Fruit fly (Drosophila melanogaster) whole organism, adult: ENCODE data around the gene Lam.

Experiments used
- CG11617 ChIP-seq: fragments of 200-800 bp; sonication (Bioruptor generic); optimal IDR thresholded peaks from 2 replicates; lab custom pipeline; 2017; ENCODE audit warnings: mild to moderate bottlenecking, missing biosample characterization, missing genetic modification reagents, missing genetic modification characterization
- CG12768 ChIP-seq: fragments of 200-800 bp; sonication (Bioruptor generic); optimal IDR thresholded peaks from 2 replicates; lab custom pipeline; 2017; ENCODE audit warnings: missing biosample characterization, missing genetic modification characterization, mild to moderate bottlenecking, moderate library complexity, missing genetic modification reagents
- CG14711 ChIP-seq: fragments of 200-800 bp; sonication (Bioruptor generic); optimal IDR thresholded peaks from 2 replicates; lab custom pipeline; 2018; ENCODE audit warnings: missing biosample characterization, mild to moderate bottlenecking, missing genetic modification characterization, moderate library complexity
- CG1620 ChIP-seq: fragments of 200-800 bp; sonication (Bioruptor generic); optimal IDR thresholded peaks from 2 replicates; lab custom pipeline; 2016; ENCODE audit warnings: missing biosample characterization, missing genetic modification characterization
- CG33017 ChIP-seq: fragments of 200-800 bp; sonication (Bioruptor generic); optimal IDR thresholded peaks from 2 replicates; lab custom pipeline; 2018; ENCODE audit warnings: missing biosample characterization, mild to moderate bottlenecking, missing genetic modification characterization, moderate library complexity
- CG5204 ChIP-seq: fragments of 200-800 bp; sonication (Bioruptor generic); optimal IDR thresholded peaks from 2 replicates; lab custom pipeline; 2016; ENCODE audit warnings: missing biosample characterization, missing genetic modification characterization
- CG7045 ChIP-seq: fragments of 200-800 bp; sonication (Bioruptor generic); optimal IDR thresholded peaks from 2 replicates; lab custom pipeline; 2017; ENCODE audit warnings: missing biosample characterization, mild to moderate bottlenecking, missing genetic modification characterization
- CG7101 ChIP-seq: fragments of 200-800 bp; sonication (Bioruptor generic); optimal IDR thresholded peaks from 2 replicates; lab custom pipeline; 2018; ENCODE audit warnings: missing biosample characterization, mild to moderate bottlenecking, missing genetic modification characterization, moderate library complexity
- Clk ChIP-seq: fragments of 200-800 bp; sonication (Bioruptor generic); optimal IDR thresholded peaks from 2 replicates; lab custom pipeline; 2017; ENCODE audit warnings: missing biosample characterization, missing genetic modification characterization
- Crg-1 ChIP-seq: fragments of 200-800 bp; sonication (Bioruptor generic); optimal IDR thresholded peaks from 2 replicates; lab custom pipeline; 2016; ENCODE audit warnings: missing biosample characterization, missing genetic modification characterization
- Hr96 ChIP-seq: fragments of 200-800 bp; sonication (Bioruptor generic); optimal IDR thresholded peaks from 2 replicates; lab custom pipeline; 2016; ENCODE audit warnings: missing biosample characterization, missing genetic modification characterization
- Mnt ChIP-seq: fragments of 200-800 bp; sonication (Bioruptor generic); optimal IDR thresholded peaks from 2 replicates; lab custom pipeline; 2016; ENCODE audit warnings: missing biosample characterization, mild to moderate bottlenecking, missing genetic modification characterization
- bab1 ChIP-seq: fragments of 200-800 bp; sonication (Bioruptor generic); optimal IDR thresholded peaks from 3 replicates; lab custom pipeline; 2019; ENCODE audit warnings: missing biosample characterization, mild to moderate bottlenecking, missing genetic modification characterization, moderate library complexity
- cic ChIP-seq: fragments of 200-800 bp; sonication (Bioruptor generic); optimal IDR thresholded peaks from 2 replicates; lab custom pipeline; 2017; ENCODE audit warnings: missing biosample characterization, mild to moderate bottlenecking, missing genetic modification characterization, moderate library complexity
- cnc ChIP-seq, 2 experiments: fragments of >200 bp; optimal IDR thresholded peaks; 2 replicates each; lab custom pipeline; 2017
- kay ChIP-seq: fragments of 200-800 bp; sonication (Bioruptor generic); peaks from one replicate; lab custom pipeline; 2016; ENCODE audit warnings: missing biosample characterization, missing genetic modification characterization, borderline replicate concordance
- ovo ChIP-seq: fragments of 200-800 bp; sonication (Bioruptor generic); optimal IDR thresholded peaks from 2 replicates; lab custom pipeline; 2016; ENCODE audit warnings: missing biosample characterization, missing genetic modification characterization
- pad ChIP-seq: fragments of 200-800 bp; sonication (Bioruptor generic); optimal IDR thresholded peaks from 3 replicates; lab custom pipeline; 2017; ENCODE audit warnings: missing biosample characterization, missing genetic modification characterization, mild to moderate bottlenecking, moderate library complexity, missing genetic modification reagents
- tj ChIP-seq: fragments of 200-800 bp; sonication (Bioruptor generic); optimal IDR thresholded peaks from 3 replicates; lab custom pipeline; 2017; ENCODE audit warnings: missing biosample characterization, mild to moderate bottlenecking, missing genetic modification characterization, moderate library complexity
- toe ChIP-seq: fragments of 200-800 bp; sonication (Bioruptor generic); optimal IDR thresholded peaks from 2 replicates; lab custom pipeline; 2016; ENCODE audit warnings: missing biosample characterization, missing genetic modification characterization

Lam gene

DNA sequence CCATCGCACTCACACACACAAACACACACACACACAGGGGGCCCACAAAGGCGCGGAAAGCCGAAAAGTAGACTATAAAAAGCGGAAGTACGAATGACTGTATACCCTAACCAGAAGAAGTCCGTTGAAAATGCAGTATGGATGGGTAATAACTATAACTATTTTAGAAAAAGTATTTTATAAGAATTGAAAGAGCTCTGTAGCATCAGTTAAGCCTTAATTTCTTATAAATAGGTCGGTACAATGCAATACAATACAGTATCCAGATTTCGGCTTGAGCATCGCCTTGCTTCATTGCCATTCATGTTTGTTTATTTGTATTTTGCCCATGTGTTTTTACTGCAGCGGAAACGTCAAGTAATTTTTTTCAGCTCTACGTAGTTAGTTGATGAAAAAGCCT is 27.2 kb downstream of the Lam start:
- TF ChIP-seq bab1 (no peak), Hr96 (GFP tag; lab: Kevin White, UChicago) (no peak), CG33017 (tag; lab: Kevin White, UChicago) (no peak), ovo (GFP tag; lab: Kevin White, UChicago) (no peak), Crg-1 (GFP tag; lab: Kevin White, UChicago) (no peak), CG5204 (no peak), kay (GFP tag; lab: Kevin White, UChicago) (no peak), pad (GFP tag; lab: Kevin White, UChicago) (no peak), cic (GFP tag; lab: Kevin White, UChicago) (no peak), tj (no peak), Mnt (GFP tag; lab: Kevin White, UChicago) (no peak), CG14711 (tag; lab: Kevin White, UChicago) (no peak), toe (GFP tag; lab: Kevin White, UChicago) (no peak), Clk (GFP tag; lab: Kevin White, UChicago) (no peak), CG11617 (GFP tag; lab: Kevin White, UChicago) (no peak)

DNA sequence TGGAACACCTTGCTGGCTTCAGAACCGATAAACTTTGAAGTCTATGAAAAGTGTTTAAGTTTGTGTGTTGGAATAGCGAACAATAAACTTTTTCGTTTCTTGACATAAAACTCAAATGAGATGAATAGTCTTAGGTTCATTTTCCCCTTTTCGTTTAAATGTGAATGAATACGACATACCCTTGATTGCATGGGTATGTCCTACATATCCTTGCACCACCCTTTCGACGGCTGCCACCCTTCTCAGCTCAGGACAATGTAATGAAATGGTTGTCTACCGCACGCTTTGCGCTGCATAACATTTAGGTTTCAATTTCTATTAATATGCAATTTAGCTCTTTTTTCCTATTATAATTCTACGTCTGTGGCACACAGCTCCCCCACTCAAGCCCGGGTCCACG is 38.7 kb downstream of the Lam start, which contains the start of gene CG14011:
Gene CG14011, minus strand, starts transcription at position 101 of the 400 bp plus-strand sequence.
- TF ChIP-seq Mnt (GFP tag; lab: Kevin White, UChicago) = no peak
- no peak for TF ChIP-seq ovo (GFP tag; lab: Kevin White, UChicago)
- TF ChIP-seq Crg-1 (GFP tag; lab: Kevin White, UChicago) = no peak
- TF ChIP-seq CG12768 (GFP tag; lab: Kevin White, UChicago) = no peak
- no peak for TF ChIP-seq toe (GFP tag; lab: Kevin White, UChicago)
- TF ChIP-seq Clk (GFP tag; lab: Kevin White, UChicago) = no peak
- TF ChIP-seq CG5204 = no peak
- TF ChIP-seq CG14711 (tag; lab: Kevin White, UChicago) = no peak
- TF ChIP-seq tj = no peak
- TF ChIP-seq pad (GFP tag; lab: Kevin White, UChicago) = no peak
- no peak for TF ChIP-seq cic (GFP tag; lab: Kevin White, UChicago)
- no peak for TF ChIP-seq CG7045
- TF ChIP-seq CG11617 (GFP tag; lab: Kevin White, UChicago) = no peak
- TF ChIP-seq kay (GFP tag; lab: Kevin White, UChicago) = no peak
- TF ChIP-seq Hr96 (GFP tag; lab: Kevin White, UChicago) = no peak
- no peak for TF ChIP-seq CG7101 (tag; lab: Kevin White, UChicago)
- no peak for TF ChIP-seq bab1
- no peak for TF ChIP-seq CG1620 (GFP tag; lab: Kevin White, UChicago)

DNA sequence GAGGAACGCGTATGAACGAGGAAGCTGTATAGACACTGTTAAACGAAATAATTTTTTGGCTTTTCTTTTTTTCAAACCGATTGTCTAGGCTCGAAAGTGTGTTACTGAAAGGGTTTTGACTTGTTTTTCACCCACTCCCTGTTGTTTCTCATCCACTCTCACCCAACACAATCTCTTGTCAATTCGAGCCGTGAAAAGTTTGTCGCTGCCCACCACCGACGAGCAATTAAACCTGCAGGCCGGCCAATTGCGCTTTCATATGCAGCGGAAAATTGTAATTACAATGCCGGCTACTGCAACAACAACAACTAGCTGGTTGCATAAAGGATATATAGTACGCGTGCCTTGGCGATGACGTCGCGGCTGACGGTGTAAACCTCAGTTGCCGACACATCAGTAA is 46.0 kb downstream of the Lam start, which contains the start of gene CG7251:
Gene CG7251, minus strand, starts transcription at position 101 of the 400 bp plus-strand sequence.
- TF ChIP-seq cic (GFP tag; lab: Kevin White, UChicago) = no peak
- TF ChIP-seq CG14711 (tag; lab: Kevin White, UChicago) = no peak
- no peak for TF ChIP-seq Hr96 (GFP tag; lab: Kevin White, UChicago)
- TF ChIP-seq kay (GFP tag; lab: Kevin White, UChicago) = no peak
- TF ChIP-seq ovo (GFP tag; lab: Kevin White, UChicago) = no peak
- no peak for TF ChIP-seq cnc (optimal IDR thresholded peaks at IDR 0.05; lab: Kevin White, UChicago)
- no peak for TF ChIP-seq Clk (GFP tag; lab: Kevin White, UChicago)
- no peak for TF ChIP-seq Crg-1 (GFP tag; lab: Kevin White, UChicago)
- TF ChIP-seq CG7045 = no peak
- no peak for TF ChIP-seq bab1
- TF ChIP-seq CG5204 = no peak
- TF ChIP-seq CG11617 (GFP tag; lab: Kevin White, UChicago) = no peak

DNA sequence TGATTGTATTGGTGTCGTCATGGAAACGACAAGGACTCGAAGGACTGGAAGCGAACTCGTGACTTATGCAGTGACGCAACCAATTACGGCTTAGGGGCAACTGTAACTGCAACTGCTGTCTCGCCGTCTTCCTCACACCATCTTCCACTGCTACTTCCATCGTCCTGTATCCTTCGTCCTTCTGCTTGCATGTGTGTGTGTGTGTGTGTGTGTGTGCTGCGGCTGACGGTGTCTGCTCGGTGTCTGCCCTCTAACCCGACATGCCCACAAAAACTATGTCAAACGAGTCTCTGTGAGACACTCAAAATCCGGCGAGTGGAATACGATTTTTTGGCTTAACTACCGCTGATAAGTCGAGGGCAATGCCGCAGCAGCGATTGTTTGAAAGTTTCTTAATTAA is 51.6 kb downstream of the Lam start:
- no peak for TF ChIP-seq CG7045
- TF ChIP-seq pad (GFP tag; lab: Kevin White, UChicago) = no peak
- no peak for TF ChIP-seq ovo (GFP tag; lab: Kevin White, UChicago)
- no peak for TF ChIP-seq Hr96 (GFP tag; lab: Kevin White, UChicago)
- no peak for TF ChIP-seq cnc (optimal IDR thresholded peaks at IDR 0.05; lab: Kevin White, UChicago)
- no peak for TF ChIP-seq cic (GFP tag; lab: Kevin White, UChicago)
- no peak for TF ChIP-seq CG5204
- no peak for TF ChIP-seq CG14711 (tag; lab: Kevin White, UChicago)
- TF ChIP-seq CG7101 (tag; lab: Kevin White, UChicago) = no peak
- TF ChIP-seq kay (GFP tag; lab: Kevin White, UChicago) = no peak
- no peak for TF ChIP-seq Clk (GFP tag; lab: Kevin White, UChicago)
- TF ChIP-seq Mnt (GFP tag; lab: Kevin White, UChicago) = no peak
- TF ChIP-seq CG33017 (tag; lab: Kevin White, UChicago) = no peak
- TF ChIP-seq Crg-1 (GFP tag; lab: Kevin White, UChicago) = no peak
